Fruit fly (Drosophila melanogaster) whole organism, embryonic: ENCODE measurements around the gene Cpr66Cb.

ENCODE experiments used
- Atf6 ChIP-seq: fragments of 200-800 bp; sonication (Bioruptor generic); IDR thresholded peaks from 2 replicates; pipeline ENCODE4 v1.3.6; 2022; ENCODE audit warnings: missing biosample characterization, missing genetic modification characterization
- Bgb ChIP-seq: fragments of 200-800 bp; sonication (Bioruptor generic); IDR thresholded peaks from 2 replicates; pipeline ENCODE4 v1.3.6; 2022; ENCODE audit warnings: missing biosample characterization, missing genetic modification characterization; ENCODE audit not compliant: partially characterized antibody
- CG11695 ChIP-seq: fragments of 200-800 bp; sonication (Bioruptor generic); IDR thresholded peaks from 3 replicates; pipeline ENCODE4 v1.3.6; 2022; ENCODE audit warnings: missing biosample characterization, missing genetic modification characterization
- CG13287 ChIP-seq: fragments of 200-800 bp; sonication (Bioruptor generic); IDR thresholded peaks from 2 replicates; pipeline ENCODE4 v1.3.6; 2022; ENCODE audit warnings: missing biosample characterization, missing genetic modification characterization; ENCODE audit not compliant: partially characterized antibody
- CG13296 ChIP-seq: fragments of 200-800 bp; sonication (Bioruptor generic); optimal IDR thresholded peaks from 3 replicates; lab custom pipeline; 2018; ENCODE audit warnings: missing biosample characterization, mild to moderate bottlenecking, missing genetic modification characterization
- CG15514 ChIP-seq: fragments of 200-800 bp; sonication (Bioruptor generic); optimal IDR thresholded peaks from 3 replicates; lab custom pipeline; 2017; ENCODE audit warnings: missing biosample characterization, missing genetic modification characterization, mild to moderate bottlenecking, moderate library complexity, missing genetic modification reagents
- CG17568 ChIP-seq: fragments of 200-800 bp; sonication (Bioruptor generic); optimal IDR thresholded peaks from 2 replicates; lab custom pipeline; 2018; ENCODE audit warnings: missing biosample characterization, mild to moderate bottlenecking, missing genetic modification characterization, moderate library complexity
- CG17802 ChIP-seq: fragments of 200-800 bp; sonication (Bioruptor generic); optimal IDR thresholded peaks from 2 replicates; lab custom pipeline; 2018; ENCODE audit warnings: missing biosample characterization, mild to moderate bottlenecking, missing genetic modification characterization, moderate library complexity
- CG18011 ChIP-seq: fragments of 200-800 bp; sonication (Bioruptor generic); optimal IDR thresholded peaks from 2 replicates; lab custom pipeline; 2017; ENCODE audit warnings: missing biosample characterization, missing genetic modification characterization, mild to moderate bottlenecking, moderate library complexity, missing genotype
- CG2875 ChIP-seq: fragments of 200-800 bp; sonication (Bioruptor generic); optimal IDR thresholded peaks from 2 replicates; lab custom pipeline; 2017; ENCODE audit warnings: missing biosample characterization, mild to moderate bottlenecking, missing genetic modification characterization, missing genetic modification reagents
- CG3407 ChIP-seq: fragments of 200-800 bp; sonication (Bioruptor generic); optimal IDR thresholded peaks from 2 replicates; lab custom pipeline; 2018; ENCODE audit warnings: missing biosample characterization, mild to moderate bottlenecking, missing genetic modification characterization
- CG6175 ChIP-seq: fragments of 200-800 bp; sonication (Bioruptor generic); IDR thresholded peaks from 3 replicates; pipeline ENCODE4 v1.3.6; 2022; ENCODE audit warnings: missing biosample characterization, missing genetic modification characterization
- CG6765 ChIP-seq: fragments of 200-800 bp; sonication (Bioruptor generic); optimal IDR thresholded peaks from 3 replicates; lab custom pipeline; 2017; ENCODE audit warnings: missing biosample characterization, mild to moderate bottlenecking, missing genetic modification characterization
- CG7556 ChIP-seq: fragments of 200-800 bp; sonication (Bioruptor generic); optimal IDR thresholded peaks from 2 replicates; lab custom pipeline; 2017; ENCODE audit warnings: missing biosample characterization, mild to moderate bottlenecking, missing genetic modification characterization
- CG7786 ChIP-seq: fragments of 200-800 bp; sonication (Bioruptor generic); optimal IDR thresholded peaks from 2 replicates; lab custom pipeline; 2016; ENCODE audit warnings: missing biosample characterization, missing genetic modification characterization
- CG8290 ChIP-seq, 3 experiments: fragments of 200-800 bp; sonication (Bioruptor generic); optimal IDR thresholded peaks; 2 replicates each; lab custom pipeline; 2016 to 2019; ENCODE audit warnings: missing biosample characterization in 3 of 3, missing genetic modification characterization in 3 of 3, mild to moderate bottlenecking in 2 of 3, moderate library complexity in 1 of 3
- CG9727 ChIP-seq: fragments of 200-800 bp; sonication (Bioruptor generic); optimal IDR thresholded peaks from 3 replicates; lab custom pipeline; 2017; ENCODE audit warnings: missing biosample characterization, mild to moderate bottlenecking, missing genetic modification characterization
- CG9817 ChIP-seq: fragments of 200-800 bp; sonication (Bioruptor generic); optimal IDR thresholded peaks from 2 replicates; lab custom pipeline; 2018; ENCODE audit warnings: missing biosample characterization, mild to moderate bottlenecking, missing genetic modification characterization, moderate library complexity
- Dp ChIP-seq: fragments of 200-800 bp; sonication (Bioruptor generic); optimal IDR thresholded peaks from 2 replicates; lab custom pipeline; 2018; ENCODE audit warnings: missing biosample characterization, mild to moderate bottlenecking, missing genetic modification characterization, moderate library complexity
- ERR ChIP-seq: fragments of 200-800 bp; sonication (Bioruptor generic); optimal IDR thresholded peaks from 2 replicates; lab custom pipeline; 2016; ENCODE audit warnings: missing biosample characterization, missing genetic modification characterization
- Hey ChIP-seq: fragments of 200-800 bp; sonication (Bioruptor generic); optimal IDR thresholded peaks from 3 replicates; lab custom pipeline; 2018; ENCODE audit warnings: missing biosample characterization, mild to moderate bottlenecking, missing genetic modification characterization
- NC2α ChIP-seq: fragments of 200-800 bp; sonication (Bioruptor generic); optimal IDR thresholded peaks from 2 replicates; lab custom pipeline; 2016; ENCODE audit warnings: missing biosample characterization, missing genetic modification characterization
- Nf-YC ChIP-seq: fragments of 200-800 bp; optimal IDR thresholded peaks from 3 replicates; lab custom pipeline; 2019; ENCODE audit warnings: missing biosample characterization, mild to moderate bottlenecking, missing genetic modification characterization, moderate library complexity
- Oli ChIP-seq: fragments of 200-800 bp; sonication (Bioruptor generic); optimal IDR thresholded peaks from 2 replicates; lab custom pipeline; 2018; ENCODE audit warnings: missing biosample characterization, mild to moderate bottlenecking, missing genetic modification characterization, moderate library complexity
- Ptx1 ChIP-seq: fragments of 200-800 bp; sonication (Bioruptor generic); IDR thresholded peaks from 2 replicates; pipeline ENCODE4 v1.3.6; 2022; ENCODE audit warnings: missing biosample characterization, missing genetic modification characterization
- Side ChIP-seq: fragments of 200-800 bp; sonication (Bioruptor generic); optimal IDR thresholded peaks from 2 replicates; lab custom pipeline; 2016; ENCODE audit warnings: missing biosample characterization, missing genetic modification characterization
- Six4 ChIP-seq: fragments of 200-800 bp; sonication (Bioruptor generic); optimal IDR thresholded peaks from 2 replicates; lab custom pipeline; 2016; ENCODE audit warnings: missing biosample characterization, missing genetic modification characterization
- Tbp ChIP-seq: fragments of >200 bp; optimal IDR thresholded peaks from 2 replicates; lab custom pipeline; 2018; ENCODE audit warnings: missing biosample characterization, missing genetic modification characterization
- abd-A ChIP-seq: fragments of 200-800 bp; sonication (Bioruptor generic); optimal IDR thresholded peaks from 3 replicates; lab custom pipeline; 2019; ENCODE audit warnings: missing biosample characterization, mild to moderate bottlenecking, missing genetic modification characterization, moderate library complexity
- ara ChIP-seq: fragments of 200-800 bp; sonication (Bioruptor generic); IDR thresholded peaks from 2 replicates; pipeline ENCODE4 v1.3.6; 2022; ENCODE audit warnings: missing biosample characterization, missing genetic modification characterization
- bcd ChIP-seq: fragments of 200-800 bp; sonication (Bioruptor generic); optimal IDR thresholded peaks from 2 replicates; lab custom pipeline; 2017; ENCODE audit warnings: missing biosample characterization, mild to moderate bottlenecking, missing genetic modification characterization
- bigmax ChIP-seq: fragments of 200-800 bp; sonication (Bioruptor generic); optimal IDR thresholded peaks from 2 replicates; lab custom pipeline; 2018; ENCODE audit warnings: missing biosample characterization, mild to moderate bottlenecking, missing genetic modification characterization
- chinmo ChIP-seq: fragments of 200-800 bp; sonication (Bioruptor generic); IDR thresholded peaks from 4 replicates; pipeline ENCODE4 v1.3.6; 2022; ENCODE audit warnings: missing biosample characterization, missing genetic modification characterization; ENCODE audit not compliant: partially characterized antibody
- da ChIP-seq: fragments of 200-800 bp; sonication (Bioruptor generic); optimal IDR thresholded peaks from 2 replicates; lab custom pipeline; 2016; ENCODE audit warnings: missing biosample characterization, missing genetic modification characterization
- dysf ChIP-seq: fragments of 200-800 bp; sonication (Bioruptor generic); IDR thresholded peaks from 3 replicates; pipeline ENCODE4 v1.3.6; 2022; ENCODE audit warnings: missing biosample characterization, missing genetic modification characterization
- ham ChIP-seq: fragments of 200-800 bp; sonication (Bioruptor generic); IDR thresholded peaks from 2 replicates; pipeline ENCODE4 v1.3.6; 2022; ENCODE audit warnings: missing biosample characterization, missing genetic modification characterization
- hkb ChIP-seq, 2 experiments: fragments of 200-800 bp in 1 of 2; fragments of >200 bp in 1 of 2; sonication (Bioruptor generic) in 1 of 2; IDR thresholded peaks in 1 of 2; optimal IDR thresholded peaks in 1 of 2; 2 replicates each; pipeline versions ENCODE4 v1.3.6 to Lab custom; 2017 to 2022; ENCODE audit warnings: missing biosample characterization in 1 of 2, missing genetic modification characterization in 1 of 2
- ken ChIP-seq: fragments of 200-800 bp; sonication (Bioruptor generic); IDR thresholded peaks from 3 replicates; pipeline ENCODE4 v1.3.6; 2022; ENCODE audit warnings: missing biosample characterization, missing genetic modification characterization
- knrl ChIP-seq: fragments of 200-800 bp; sonication (Bioruptor generic); IDR thresholded peaks from 3 replicates; pipeline ENCODE4 v1.3.6; 2022; ENCODE audit warnings: missing biosample characterization, missing genetic modification characterization; ENCODE audit not compliant: partially characterized antibody
- otp ChIP-seq: fragments of 200-800 bp; sonication (Bioruptor generic); IDR thresholded peaks from 3 replicates; pipeline ENCODE4, ENCODE4 v1.3.6; 2022; ENCODE audit warnings: missing biosample characterization, missing genetic modification characterization
- pan ChIP-seq, 4 experiments: fragments of >200 bp in 3 of 4; fragments of 200-800 bp in 1 of 4; sonication (Bioruptor generic) in 1 of 4; optimal IDR thresholded peaks in 3 of 4; IDR thresholded peaks in 1 of 4; 2 replicates each; pipeline versions ENCODE4 v1.3.6 to Lab custom; 2017 to 2022; ENCODE audit warnings: missing biosample characterization in 2 of 4, missing genetic modification characterization in 2 of 4, mixed read lengths in 1 of 4
- pfk ChIP-seq: fragments of 200-800 bp; sonication (Bioruptor generic); optimal IDR thresholded peaks from 2 replicates; lab custom pipeline; 2018; ENCODE audit warnings: missing biosample characterization, mild to moderate bottlenecking, missing genetic modification characterization, moderate library complexity
- repo ChIP-seq: fragments of 200-800 bp; sonication (Bioruptor generic); optimal IDR thresholded peaks from 2 replicates; lab custom pipeline; 2016; ENCODE audit warnings: missing biosample characterization, missing genetic modification characterization
- rib ChIP-seq: fragments of 200-800 bp; sonication (Bioruptor generic); IDR thresholded peaks from 2 replicates; pipeline ENCODE4 v1.3.6; 2022; ENCODE audit warnings: missing biosample characterization, missing genetic modification characterization
- sens-2 ChIP-seq: fragments of 200-800 bp; sonication (Bioruptor generic); IDR thresholded peaks from 2 replicates; pipeline ENCODE4 v1.3.6; 2022; ENCODE audit warnings: missing biosample characterization, missing genetic modification characterization
- sqz ChIP-seq: fragments of 200-800 bp; sonication (Bioruptor generic); optimal IDR thresholded peaks from 3 replicates; lab custom pipeline; 2018; ENCODE audit warnings: missing biosample characterization, mild to moderate bottlenecking, missing genetic modification characterization
- stc ChIP-seq: fragments of 200-800 bp; sonication (Bioruptor generic); IDR thresholded peaks from 2 replicates; pipeline ENCODE4 v1.3.6; 2022; ENCODE audit warnings: missing biosample characterization, missing genetic modification characterization
- tap ChIP-seq: fragments of 200-800 bp; optimal IDR thresholded peaks from 3 replicates; lab custom pipeline; 2019; ENCODE audit warnings: missing biosample characterization, mild to moderate bottlenecking, missing genetic modification characterization, moderate library complexity
- usp ChIP-seq: fragments of >200 bp; optimal IDR thresholded peaks from 2 replicates; lab custom pipeline; 2017; ENCODE audit warnings: missing biosample characterization, missing genetic modification characterization
- zfh1 ChIP-seq: fragments of 200-800 bp; sonication (Bioruptor generic); IDR thresholded peaks from 3 replicates; pipeline ENCODE4 v1.3.6; 2022; ENCODE audit warnings: missing biosample characterization, missing genetic modification characterization

The Cpr66Cb gene

dm6 chr3L:8338921-8339320, 2.4 kb downstream of the Cpr66Cb start, which contains the start of gene Pex2 (continued):
- TF ChIP-seq CG3407 (GFP tag; lab: Kevin White, UChicago) (no peak), Bgb (GFP tag; lab: Robert Waterston, UW) (peak; percentile 28; the same call in 1 of the 2 replicates), usp (GFP tag; lab: Kevin White, UChicago) (no peak), CG18011 (GFP tag; lab: Kevin White, UChicago) (no peak), bcd (GFP tag; lab: Kevin White, UChicago) (no peak), ERR (GFP tag; lab: Kevin White, UChicago) (no peak), stc (GFP tag; lab: Robert Waterston, UW) (no peak), Hey (tag; lab: Kevin White, UChicago) (no peak), CG17802 (tag; lab: Kevin White, UChicago) (no peak), ara (GFP tag; lab: Robert Waterston, UW) (no peak), abd-A (no peak), CG17568 (GFP tag; lab: Kevin White, UChicago) (no peak), CG2875 (GFP tag; lab: Kevin White, UChicago) (no peak), otp (GFP tag; lab: Robert Waterston, UW) (no peak), da (GFP tag; lab: Kevin White, UChicago) (no peak), pan (optimal IDR thresholded peaks at IDR 0.05; lab: Kevin White, UChicago) (no peak), pan (GFP tag; optimal IDR thresholded peaks at IDR 0.05 in 1 of 2, IDR thresholded peaks at IDR 0.05 in 1 of 2) (no peak), NC2α (no peak), CG13296 (GFP tag; lab: Kevin White, UChicago) (peak; percentile 42), ken (GFP tag; lab: Robert Waterston, UW) (no peak), CG9727 (GFP tag; lab: Kevin White, UChicago) (no peak), knrl (GFP tag; lab: Robert Waterston, UW) (no peak), CG7556 (GFP tag; lab: Kevin White, UChicago) (no peak), Side (GFP tag; lab: Kevin White, UChicago) (no peak), Nf-YC (tag; lab: Kevin White, UChicago) (no peak), Atf6 (no peak), Dp (GFP tag; lab: Kevin White, UChicago) (peak; percentile 98), Tbp (GFP tag; lab: Kevin White, UChicago) (no peak), sens-2 (GFP tag; lab: Robert Waterston, UW) (no peak), Oli (no peak), CG7786 (no peak), CG9817 (tag; lab: Kevin White, UChicago) (no peak), tap (tag; lab: Kevin White, UChicago) (peak; percentile 1), CG13287 (GFP tag; lab: Robert Waterston, UW) (peak; percentile 69), CG15514 (peak; percentile 38), chinmo (no peak), sqz (no peak), zfh1 (GFP tag; lab: Robert Waterston, UW) (no peak), CG6765 (GFP tag; lab: Kevin White, UChicago) (no peak), CG6175 (GFP tag; lab: Robert Waterston, UW) (no peak), CG11695 (GFP tag; lab: Robert Waterston, UW) (no peak), pfk (GFP tag; lab: Kevin White, UChicago) (no peak), hkb (optimal IDR thresholded peaks at IDR 0.05; lab: Kevin White, UChicago) (no peak), hkb (GFP tag; IDR thresholded peaks at IDR 0.05; lab: Robert Waterston, UW) (no peak), CG8290 (GFP tag; optimal IDR thresholded peaks at IDR 0.05; lab: Kevin White, UChicago) (peak; percentile 2), CG8290 (tag; optimal IDR thresholded peaks at IDR 0.05; lab: Kevin White, UChicago) (no peak), bigmax (no peak), rib (GFP tag; lab: Robert Waterston, UW) (no peak), repo (no peak), Ptx1 (GFP tag; lab: Robert Waterston, UW) (no peak), Six4 (GFP tag; lab: Kevin White, UChicago) (no peak), ham (GFP tag; lab: Robert Waterston, UW) (no peak), dysf (no peak)
